Worm (Caenorhabditis elegans) whole organism, L2 larva: Measurements from ENCODE around the gene W03C9.2.

Experiments used
- C34F6.9 ChIP-seq: fragments of 150-350 bp; optimal IDR thresholded peaks from 2 replicates; lab custom pipeline; 2014; ENCODE audit warnings: missing biosample characterization, missing genetic modification characterization
- F13H6.1 ChIP-seq: sonication (generic microtip); optimal IDR thresholded peaks from 2 replicates; lab custom pipeline; 2016; ENCODE audit warnings: missing genetic modification characterization, missing compliant biosample characterization
- R02D3.7 ChIP-seq: fragments of 150-350 bp; optimal IDR thresholded peaks from 2 replicates; lab custom pipeline; 2014; ENCODE audit warnings: missing biosample characterization, missing genetic modification characterization
- Y55F3AM.14 ChIP-seq: fragments of 200-800 bp; sonication (Bioruptor generic); optimal IDR thresholded peaks from 2 replicates; lab custom pipeline; 2018; ENCODE audit warnings: mild to moderate bottlenecking, missing genetic modification characterization, missing compliant biosample characterization
- alr-1 ChIP-seq: fragments of 150-350 bp; optimal IDR thresholded peaks from 2 replicates; lab custom pipeline; 2014; ENCODE audit warnings: missing biosample characterization, missing genetic modification characterization
- aly-2 ChIP-seq: fragments of 150-350 bp; optimal IDR thresholded peaks from 2 replicates; lab custom pipeline; 2014; ENCODE audit warnings: missing biosample characterization, missing genetic modification characterization
- ama-1 ChIP-seq: fragments of 150-350 bp; optimal IDR thresholded peaks from 2 replicates; lab custom pipeline; 2018; ENCODE audit warnings: inconsistent platforms
- ceh-16 ChIP-seq: fragments of 150-350 bp; optimal IDR thresholded peaks from 2 replicates; lab custom pipeline; 2014; ENCODE audit warnings: missing biosample characterization, missing genetic modification characterization
- crh-2 ChIP-seq: sonication (generic microtip); optimal IDR thresholded peaks from 2 replicates; lab custom pipeline; 2017; ENCODE audit warnings: missing biosample characterization, missing genetic modification characterization
- dmd-4 ChIP-seq: sonication (generic microtip); optimal IDR thresholded peaks from 2 replicates; lab custom pipeline; 2017; ENCODE audit warnings: missing biosample characterization, missing genetic modification characterization
- egl-27 ChIP-seq: sonication (generic microtip); optimal IDR thresholded peaks from 3 replicates; lab custom pipeline; 2017; ENCODE audit warnings: missing biosample characterization, missing genetic modification reagents, missing genetic modification characterization
- elt-3 ChIP-seq: sonication (generic microtip); optimal IDR thresholded peaks from 2 replicates; lab custom pipeline; 2017; ENCODE audit warnings: missing biosample characterization, missing genetic modification characterization
- fos-1 ChIP-seq: fragments of 150-350 bp; optimal IDR thresholded peaks from 2 replicates; lab custom pipeline; 2014; ENCODE audit warnings: missing biosample characterization, missing genetic modification characterization
- gmeb-1 ChIP-seq: fragments of 150-350 bp; optimal IDR thresholded peaks from 2 replicates; lab custom pipeline; 2014; ENCODE audit warnings: missing biosample characterization, missing genetic modification characterization
- lin-11 ChIP-seq: fragments of 150-350 bp; sonication (generic microtip); optimal IDR thresholded peaks from 2 replicates; lab custom pipeline; 2014; ENCODE audit warnings: missing biosample characterization, missing genetic modification characterization, inconsistent platforms, mixed read lengths
- lsy-2 ChIP-seq, 2 experiments: fragments of 150-350 bp in 1 of 2; sonication (generic microtip) in 1 of 2; optimal IDR thresholded peaks; 2 replicates each; lab custom pipeline; 2014 to 2017; ENCODE audit warnings: missing biosample characterization in 2 of 2, missing genetic modification characterization in 2 of 2
- mbf-1 ChIP-seq: sonication (generic microtip); optimal IDR thresholded peaks from 2 replicates; lab custom pipeline; 2017; ENCODE audit warnings: missing biosample characterization, missing genetic modification characterization
- mdl-1 ChIP-seq, 2 experiments: fragments of 150-350 bp in 1 of 2; sonication (generic microtip) in 1 of 2; optimal IDR thresholded peaks; 2 replicates each; lab custom pipeline; 2017; ENCODE audit warnings: missing biosample characterization in 2 of 2, missing genetic modification characterization in 2 of 2
- nhr-10 ChIP-seq: sonication (generic microtip); optimal IDR thresholded peaks from 2 replicates; lab custom pipeline; 2017; ENCODE audit warnings: missing biosample characterization, missing genetic modification characterization
- nhr-12 ChIP-seq: fragments of 150-350 bp; optimal IDR thresholded peaks from 2 replicates; lab custom pipeline; 2014; ENCODE audit warnings: missing biosample characterization, missing genetic modification characterization
- nhr-21 ChIP-seq: fragments of 150-350 bp; optimal IDR thresholded peaks from 2 replicates; lab custom pipeline; 2014; ENCODE audit warnings: missing biosample characterization, missing genetic modification characterization
- nhr-23 ChIP-seq: fragments of 150-350 bp; optimal IDR thresholded peaks from 2 replicates; lab custom pipeline; 2014; ENCODE audit warnings: missing biosample characterization, missing genetic modification reagents, missing genetic modification characterization
- nhr-237 ChIP-seq: fragments of 150-350 bp; optimal IDR thresholded peaks from 2 replicates; lab custom pipeline; 2014; ENCODE audit warnings: missing biosample characterization, missing genetic modification characterization
- nhr-25 ChIP-seq: fragments of 150-350 bp; sonication (generic microtip); optimal IDR thresholded peaks from 3 replicates; lab custom pipeline; 2014; ENCODE audit warnings: missing biosample characterization, missing genetic modification characterization
- nhr-6 ChIP-seq: fragments of 150-350 bp; optimal IDR thresholded peaks from 2 replicates; lab custom pipeline; 2014; ENCODE audit warnings: missing biosample characterization, missing genetic modification characterization
- nhr-77 ChIP-seq: fragments of 150-350 bp; optimal IDR thresholded peaks from 2 replicates; lab custom pipeline; 2014; ENCODE audit warnings: missing biosample characterization, missing genetic modification characterization
- peb-1 ChIP-seq: fragments of 150-350 bp; optimal IDR thresholded peaks from 2 replicates; lab custom pipeline; 2014; ENCODE audit warnings: missing biosample characterization, missing genetic modification characterization
- sem-4 ChIP-seq: fragments of 150-350 bp; optimal IDR thresholded peaks from 2 replicates; lab custom pipeline; 2014; ENCODE audit warnings: missing biosample characterization, missing genetic modification reagents, missing genetic modification characterization
- skn-1 ChIP-seq: sonication (generic microtip); optimal IDR thresholded peaks from 2 replicates; lab custom pipeline; 2017; ENCODE audit warnings: missing biosample characterization, missing genetic modification characterization
- sma-3 ChIP-seq: sonication (generic microtip); optimal IDR thresholded peaks from 2 replicates; lab custom pipeline; 2016; ENCODE audit warnings: missing genetic modification reagents, missing genetic modification characterization, missing compliant biosample characterization
- unc-39 ChIP-seq: fragments of 150-350 bp; optimal IDR thresholded peaks from 2 replicates; lab custom pipeline; 2014; ENCODE audit warnings: missing biosample characterization, missing genetic modification characterization
- unc-55 ChIP-seq: fragments of 150-350 bp; sonication (generic microtip); optimal IDR thresholded peaks from 3 replicates; lab custom pipeline; 2014; ENCODE audit warnings: missing biosample characterization, missing genetic modification reagents, missing genetic modification characterization
- unc-62 ChIP-seq: fragments of 150-350 bp; optimal IDR thresholded peaks from 2 replicates; lab custom pipeline; 2014; ENCODE audit warnings: missing biosample characterization, missing genetic modification reagents, missing genetic modification characterization
- zag-1 ChIP-seq: fragments of 150-350 bp; optimal IDR thresholded peaks from 2 replicates; lab custom pipeline; 2014; ENCODE audit warnings: missing biosample characterization, missing genetic modification characterization
- ztf-1 ChIP-seq: fragments of 200-800 bp; sonication (Bioruptor generic); conservative IDR thresholded peaks from 2 replicates; pipeline ENCODE4 v1.3.6; 2022; ENCODE audit warnings: missing genetic modification characterization, missing compliant biosample characterization
- ztf-11 ChIP-seq: sonication (generic microtip); optimal IDR thresholded peaks from 2 replicates; lab custom pipeline; 2017; ENCODE audit warnings: missing biosample characterization, missing genetic modification characterization
- ztf-4 ChIP-seq: fragments of 150-350 bp; optimal IDR thresholded peaks from 2 replicates; lab custom pipeline; 2014; ENCODE audit warnings: missing biosample characterization, missing genetic modification characterization

The W03C9.2 gene

ce11 chrII:11916945-11917344 lies 45.2 kb upstream of the W03C9.2 start:
- TF ChIP-seq nhr-25 (tag; lab: Kevin White, UChicago) (no peak), ztf-1 (GFP tag; lab: Robert Waterston, UW) (no peak), R02D3.7 (tag; lab: Kevin White, UChicago) (no peak), unc-62 (GFP tag; lab: Kevin White, UChicago) (no peak), ztf-4 (no peak), zag-1 (no peak), egl-27 (no peak)

- TF ChIP-seq mbf-1, result no peak
- no peak for TF ChIP-seq Y55F3AM.14 (GFP tag; lab: Kevin White, UChicago)
- no peak for TF ChIP-seq egl-27
Measured at ce11 chrII:11917530-11917952, 44.6 kb upstream of the W03C9.2 start.

- no peak for TF ChIP-seq lsy-2 (tag; optimal IDR thresholded peaks at IDR 0.05; lab: Kevin White, UChicago)
- TF ChIP-seq F13H6.1, result no peak
- TF ChIP-seq R02D3.7 (tag; lab: Kevin White, UChicago), result no peak
- no peak for TF ChIP-seq ztf-4
Measured at ce11 chrII:11922757-11923538, 39.2 kb upstream of the W03C9.2 start.

ce11 chrII:11923620-11924298 lies 38.4 kb upstream of the W03C9.2 start:
- TF ChIP-seq aly-2 (tag; lab: Kevin White, UChicago), result no peak
- TF ChIP-seq unc-39 (tag; lab: Kevin White, UChicago), result no peak
- no peak for TF ChIP-seq nhr-237
- TF ChIP-seq mbf-1, result no peak
- no peak for TF ChIP-seq alr-1 (tag; lab: Kevin White, UChicago)
- TF ChIP-seq ztf-11 (tag; lab: Kevin White, UChicago), result no peak
- no peak for TF ChIP-seq unc-55
- no peak for TF ChIP-seq C34F6.9 (tag; lab: Kevin White, UChicago)
- no peak for TF ChIP-seq crh-2 (tag; lab: Kevin White, UChicago)
- no peak for TF ChIP-seq nhr-6 (tag; lab: Kevin White, UChicago)
- TF ChIP-seq sma-3, result no peak

- TF ChIP-seq unc-62 (GFP tag; lab: Kevin White, UChicago), result no peak
- no peak for TF ChIP-seq F13H6.1
- no peak for TF ChIP-seq nhr-23 (tag; lab: Kevin White, UChicago)
- no peak for TF ChIP-seq lin-11 (tag; lab: Kevin White, UChicago)
- no peak for TF ChIP-seq gmeb-1 (tag; lab: Kevin White, UChicago)
- TF ChIP-seq Y55F3AM.14 (GFP tag; lab: Kevin White, UChicago), result no peak
- no peak for TF ChIP-seq dmd-4 (tag; lab: Kevin White, UChicago)
- TF ChIP-seq crh-2 (tag; lab: Kevin White, UChicago), result no peak
- TF ChIP-seq peb-1 (tag; lab: Kevin White, UChicago), result no peak
- no peak for TF ChIP-seq skn-1 (tag; lab: Kevin White, UChicago)
- TF ChIP-seq egl-27, result no peak
- no peak for TF ChIP-seq nhr-25 (tag; lab: Kevin White, UChicago)
- no peak for TF ChIP-seq R02D3.7 (tag; lab: Kevin White, UChicago)
- TF ChIP-seq ztf-11 (tag; lab: Kevin White, UChicago), result no peak
- no peak for TF ChIP-seq fos-1
- no peak for TF ChIP-seq nhr-10 (tag; lab: Kevin White, UChicago)
- TF ChIP-seq nhr-12 (tag; lab: Kevin White, UChicago), result no peak
- no peak for TF ChIP-seq sem-4
- TF ChIP-seq mbf-1, result no peak
Measured at ce11 chrII:11925203-11925602, 37.0 kb upstream of the W03C9.2 start.

- TF ChIP-seq mbf-1 (no peak), unc-55 (no peak), R02D3.7 (tag; lab: Kevin White, UChicago) (no peak), egl-27 (no peak), alr-1 (tag; lab: Kevin White, UChicago) (no peak), nhr-237 (no peak), ztf-1 (GFP tag; lab: Robert Waterston, UW) (no peak), dmd-4 (tag; lab: Kevin White, UChicago) (no peak), ztf-11 (tag; lab: Kevin White, UChicago) (no peak), nhr-77 (no peak), ceh-16 (tag; lab: Kevin White, UChicago) (no peak), F13H6.1 (no peak), nhr-21 (tag; lab: Kevin White, UChicago) (no peak), ama-1 (lab: Kevin White, UChicago) (no peak), mdl-1 (tag; optimal IDR thresholded peaks at IDR 0.05; lab: Kevin White, UChicago) (no peak), elt-3 (tag; lab: Kevin White, UChicago) (no peak)
Measured at ce11 chrII:11926501-11926900, 35.7 kb upstream of the W03C9.2 start.
